Fruit fly (Drosophila melanogaster) whole organism, embryonic: ENCODE results near the gene CG17283.
A peak's percentile ranks its signal among the peaks of the same experiment; 100 is the strongest.

ENCODE experiments used
- Adf1 ChIP-seq: fragments of 200-800 bp; sonication (Bioruptor generic); IDR thresholded peaks from 2 replicates; pipeline ENCODE4 v1.3.6; 2022; ENCODE audit warnings: missing biosample characterization, missing genetic modification characterization
- CG10543 ChIP-seq: fragments of 200-800 bp; sonication (Bioruptor generic); optimal IDR thresholded peaks from 3 replicates; lab custom pipeline; 2017; ENCODE audit warnings: missing biosample characterization, mild to moderate bottlenecking, missing genetic modification characterization, moderate library complexity
- CG12155 ChIP-seq: fragments of 200-800 bp; sonication (Bioruptor generic); optimal IDR thresholded peaks from 3 replicates; lab custom pipeline; 2016; ENCODE audit warnings: missing biosample characterization, missing genetic modification characterization
- CG14441 ChIP-seq: fragments of 200-800 bp; sonication (Bioruptor generic); IDR thresholded peaks from 2 replicates; pipeline ENCODE4 v1.3.6; 2022; ENCODE audit warnings: missing biosample characterization, missing genetic modification characterization
- CG14667 ChIP-seq: fragments of 200-800 bp; sonication (Bioruptor generic); IDR thresholded peaks from 2 replicates; pipeline ENCODE4 v1.3.6; 2022; ENCODE audit warnings: missing biosample characterization, missing genetic modification characterization
- CG1529 ChIP-seq: fragments of 200-800 bp; sonication (Bioruptor generic); optimal IDR thresholded peaks from 3 replicates; lab custom pipeline; 2018; ENCODE audit warnings: missing biosample characterization, missing genetic modification characterization
- CG17328 ChIP-seq: fragments of 200-800 bp; sonication (Bioruptor generic); IDR thresholded peaks from 2 replicates; pipeline ENCODE4 v1.3.6; 2022; ENCODE audit warnings: missing biosample characterization, missing genetic modification characterization
- CG2202 ChIP-seq: fragments of 200-800 bp; sonication (Bioruptor generic); optimal IDR thresholded peaks from 2 replicates; lab custom pipeline; 2018; ENCODE audit warnings: missing biosample characterization, mild to moderate bottlenecking, missing genetic modification characterization
- CG2712 ChIP-seq: fragments of 200-800 bp; optimal IDR thresholded peaks from 3 replicates; lab custom pipeline; 2019; ENCODE audit warnings: missing biosample characterization, mild to moderate bottlenecking, missing genetic modification characterization, moderate library complexity
- CG31224 ChIP-seq: fragments of 200-800 bp; sonication (Bioruptor generic); IDR thresholded peaks from 2 replicates; pipeline ENCODE4 v1.3.6; 2022; ENCODE audit warnings: missing biosample characterization, missing genetic modification characterization
- CG3838 ChIP-seq: fragments of 200-800 bp; sonication (Bioruptor generic); optimal IDR thresholded peaks from 3 replicates; lab custom pipeline; 2016; ENCODE audit warnings: missing biosample characterization, missing genetic modification characterization
- CG6175 ChIP-seq: fragments of 200-800 bp; sonication (Bioruptor generic); IDR thresholded peaks from 3 replicates; pipeline ENCODE4 v1.3.6; 2022; ENCODE audit warnings: missing biosample characterization, missing genetic modification characterization
- CG6654 ChIP-seq: fragments of 200-800 bp; sonication (Bioruptor generic); optimal IDR thresholded peaks from 2 replicates; lab custom pipeline; 2017; ENCODE audit warnings: missing biosample characterization, mild to moderate bottlenecking, missing genetic modification characterization
- CG6689 ChIP-seq: fragments of 200-800 bp; sonication (Bioruptor generic); IDR thresholded peaks from 2 replicates; pipeline ENCODE4 v1.3.6; 2022; ENCODE audit warnings: missing biosample characterization, missing genetic modification characterization
- CG8478 ChIP-seq: fragments of >200 bp; optimal IDR thresholded peaks from 2 replicates; lab custom pipeline; 2018
- E2f2 ChIP-seq: fragments of 200-800 bp; sonication (Bioruptor generic); IDR thresholded peaks from 2 replicates; pipeline ENCODE4 v1.3.6; 2022; ENCODE audit warnings: missing biosample characterization, missing genetic modification characterization
- H15 ChIP-seq: fragments of 200-800 bp; sonication (Bioruptor generic); IDR thresholded peaks from 3 replicates; pipeline ENCODE4 v1.3.6; 2022; ENCODE audit warnings: missing biosample characterization, missing genetic modification characterization
- Hr39 ChIP-seq: fragments of >200 bp; optimal IDR thresholded peaks from 2 replicates; lab custom pipeline; 2017
- Jarid2 ChIP-seq: fragments of 200-800 bp; sonication (Bioruptor generic); optimal IDR thresholded peaks from 3 replicates; lab custom pipeline; 2017; ENCODE audit warnings: mild to moderate bottlenecking, missing biosample characterization, missing genetic modification reagents, missing genetic modification characterization
- TFAM ChIP-seq: fragments of 200-800 bp; sonication (Bioruptor generic); optimal IDR thresholded peaks from 2 replicates; lab custom pipeline; 2017; ENCODE audit warnings: missing biosample characterization, missing genetic modification characterization, inconsistent platforms
- Trl ChIP-seq, 3 experiments: fragments of >200 bp in 2 of 3; fragments of 200-800 bp in 1 of 3; sonication (Bioruptor generic) in 1 of 3; optimal IDR thresholded peaks; 2 replicates in 1 of 3; 3 replicates in 2 of 3; lab custom pipeline; 2016 to 2017; ENCODE audit warnings: missing biosample characterization in 1 of 3, missing genetic modification characterization in 1 of 3
- YL-1 ChIP-seq: fragments of 200-800 bp; sonication (Bioruptor generic); optimal IDR thresholded peaks from 3 replicates; lab custom pipeline; 2017; ENCODE audit warnings: missing biosample characterization, mild to moderate bottlenecking, missing genetic modification characterization
- bbx ChIP-seq: fragments of 200-800 bp; sonication (Bioruptor generic); IDR thresholded peaks from 2 replicates; pipeline ENCODE4 v1.3.6; 2022; ENCODE audit warnings: missing biosample characterization, missing genetic modification characterization; ENCODE audit not compliant: partially characterized antibody
- chinmo ChIP-seq: fragments of 200-800 bp; sonication (Bioruptor generic); IDR thresholded peaks from 4 replicates; pipeline ENCODE4 v1.3.6; 2022; ENCODE audit warnings: missing biosample characterization, missing genetic modification characterization; ENCODE audit not compliant: partially characterized antibody
- chn ChIP-seq: fragments of 200-800 bp; sonication (Bioruptor generic); optimal IDR thresholded peaks from 2 replicates; lab custom pipeline; 2016; ENCODE audit warnings: missing biosample characterization, missing genetic modification characterization
- crc ChIP-seq: fragments of 200-800 bp; sonication (Bioruptor generic); optimal IDR thresholded peaks from 2 replicates; lab custom pipeline; 2016; ENCODE audit warnings: missing biosample characterization, missing genetic modification characterization
- da ChIP-seq: fragments of 200-800 bp; sonication (Bioruptor generic); optimal IDR thresholded peaks from 2 replicates; lab custom pipeline; 2016; ENCODE audit warnings: missing biosample characterization, missing genetic modification characterization
- kay ChIP-seq: fragments of 200-800 bp; sonication (Bioruptor generic); optimal IDR thresholded peaks from 2 replicates; lab custom pipeline; 2016; ENCODE audit warnings: missing biosample characterization, missing genetic modification characterization
- lilli ChIP-seq: fragments of 200-800 bp; sonication (Bioruptor generic); optimal IDR thresholded peaks from 3 replicates; lab custom pipeline; 2016; ENCODE audit warnings: missing biosample characterization, missing genetic modification characterization
- lola ChIP-seq, 3 experiments: fragments of >200 bp in 2 of 3; fragments of 200-800 bp in 1 of 3; sonication (Bioruptor generic) in 1 of 3; optimal IDR thresholded peaks; 2 replicates each; lab custom pipeline; 2017 to 2019; ENCODE audit warnings: missing biosample characterization in 3 of 3, missing genetic modification characterization in 3 of 3, mild to moderate bottlenecking in 1 of 3, moderate library complexity in 1 of 3
- lov ChIP-seq, 2 experiments: fragments of 200-800 bp in 1 of 2; fragments of >200 bp in 1 of 2; sonication (Bioruptor generic) in 1 of 2; IDR thresholded peaks in 1 of 2; optimal IDR thresholded peaks in 1 of 2; 2 replicates in 1 of 2; 3 replicates in 1 of 2; pipeline versions ENCODE4 v1.3.6 to Lab custom; 2017 to 2022; ENCODE audit warnings: missing biosample characterization in 1 of 2, missing genetic modification characterization in 1 of 2
- luna ChIP-seq: fragments of 200-800 bp; sonication (Bioruptor generic); optimal IDR thresholded peaks from 2 replicates; lab custom pipeline; 2016; ENCODE audit warnings: missing biosample characterization, missing genetic modification characterization
- onecut ChIP-seq: fragments of 200-800 bp; sonication (Bioruptor generic); IDR thresholded peaks from 2 replicates; pipeline ENCODE4 v1.3.6; 2022; ENCODE audit warnings: missing biosample characterization, missing genetic modification characterization
- pho ChIP-seq: fragments of 200-800 bp; sonication (Bioruptor generic); optimal IDR thresholded peaks from 2 replicates; lab custom pipeline; 2016; ENCODE audit warnings: missing biosample characterization, missing genetic modification characterization
- seq ChIP-seq: fragments of 200-800 bp; sonication (Bioruptor generic); IDR thresholded peaks from 2 replicates; pipeline ENCODE4 v1.3.6; 2022; ENCODE audit warnings: missing biosample characterization, missing genetic modification characterization
- sob ChIP-seq: fragments of 200-800 bp; sonication (Bioruptor generic); IDR thresholded peaks from 2 replicates; pipeline ENCODE4 v1.3.6; 2022; ENCODE audit warnings: missing biosample characterization, missing genetic modification characterization
- tap ChIP-seq: fragments of 200-800 bp; optimal IDR thresholded peaks from 3 replicates; lab custom pipeline; 2019; ENCODE audit warnings: missing biosample characterization, mild to moderate bottlenecking, missing genetic modification characterization, moderate library complexity
- tin ChIP-seq: fragments of 200-800 bp; sonication (Bioruptor generic); optimal IDR thresholded peaks from 3 replicates; lab custom pipeline; 2016; ENCODE audit warnings: missing biosample characterization, missing genetic modification characterization
- tup ChIP-seq: fragments of 200-800 bp; sonication (Bioruptor generic); optimal IDR thresholded peaks from 2 replicates; lab custom pipeline; 2016; ENCODE audit warnings: missing biosample characterization, mild to moderate bottlenecking, missing genetic modification characterization, moderate library complexity
- usp ChIP-seq: fragments of >200 bp; optimal IDR thresholded peaks from 2 replicates; lab custom pipeline; 2017; ENCODE audit warnings: missing biosample characterization, missing genetic modification characterization
- z ChIP-seq: fragments of 200-800 bp; sonication (Bioruptor generic); IDR thresholded peaks from 3 replicates; pipeline ENCODE4 v1.3.6; 2022; ENCODE audit warnings: missing biosample characterization, missing genetic modification characterization
- zen2 ChIP-seq: fragments of 200-800 bp; sonication (Bioruptor generic); IDR thresholded peaks from 3 replicates; pipeline ENCODE4 v1.3.6; 2022; ENCODE audit warnings: missing biosample characterization, missing genetic modification characterization; ENCODE audit not compliant: partially characterized antibody
- zfh1 ChIP-seq: fragments of 200-800 bp; sonication (Bioruptor generic); IDR thresholded peaks from 3 replicates; pipeline ENCODE4 v1.3.6; 2022; ENCODE audit warnings: missing biosample characterization, missing genetic modification characterization

Gene CG17283

DNA sequence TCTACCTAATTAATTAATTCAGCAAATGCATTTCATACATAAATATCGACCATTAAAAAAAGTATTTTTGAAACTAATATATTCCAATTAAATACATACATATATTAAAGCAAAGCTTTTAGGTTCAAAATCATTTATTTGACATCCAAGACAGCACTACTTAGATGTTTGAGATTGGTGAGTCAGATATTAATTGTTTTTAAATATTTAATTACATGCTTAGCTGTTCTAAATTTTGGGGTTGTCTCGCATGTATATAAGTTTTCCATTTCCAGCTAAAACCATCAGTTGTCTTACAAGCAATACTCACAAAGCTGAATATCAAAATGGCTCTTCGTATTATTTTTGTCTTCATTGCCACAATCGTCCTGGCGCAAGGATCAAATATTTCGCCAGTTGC is 10.8 kb downstream of the CG17283 start, which contains the start of gene CG42834:
CG42834 (plus strand) TSS at position 301 of the 400 bp plus-strand sequence.
- no peak for TF ChIP-seq da (GFP tag; lab: Kevin White, UChicago)
- no peak for TF ChIP-seq pho (GFP tag; lab: Kevin White, UChicago)
- no peak for TF ChIP-seq CG14441 (GFP tag; lab: Robert Waterston, UW)
- TF ChIP-seq lilli = no peak
- TF ChIP-seq CG2202 (tag; lab: Kevin White, UChicago) = no peak
- TF ChIP-seq CG17328 (GFP tag; lab: Robert Waterston, UW) = no peak
- no peak for TF ChIP-seq CG14667 (GFP tag; lab: Robert Waterston, UW)
- no peak for TF ChIP-seq E2f2
- no peak for TF ChIP-seq CG6689 (GFP tag; lab: Robert Waterston, UW)
- no peak for TF ChIP-seq CG6654 (GFP tag; lab: Kevin White, UChicago)
- no peak for TF ChIP-seq tap (tag; lab: Kevin White, UChicago)
- no peak for TF ChIP-seq tup (GFP tag; lab: Kevin White, UChicago)
- no peak for TF ChIP-seq CG10543
- TF ChIP-seq CG3838 (GFP tag; lab: Kevin White, UChicago) = no peak

DNA sequence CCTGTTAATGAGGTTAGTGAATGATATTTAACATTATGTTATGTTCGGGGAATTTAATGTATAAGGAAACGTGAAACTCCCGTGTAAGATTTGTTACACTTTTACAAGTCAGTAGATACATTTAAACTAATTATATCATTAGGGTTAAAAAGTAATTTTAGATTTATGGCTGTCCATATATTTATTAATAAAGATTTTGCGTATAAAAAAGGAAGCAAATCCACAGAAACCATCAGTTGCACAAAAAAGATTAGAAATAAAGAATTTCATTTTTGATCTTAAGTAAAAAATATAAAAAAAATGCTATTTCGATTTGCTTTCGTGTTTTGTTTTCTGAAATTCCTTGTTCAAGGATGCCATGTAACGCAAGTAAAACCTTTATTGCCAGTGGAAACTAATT is 12.7 kb downstream of the CG17283 start, which contains the start of gene CG42835:
CG42835 (plus strand) TSS at position 301 of the 400 bp plus-strand sequence.
- no peak for TF ChIP-seq crc (GFP tag; lab: Kevin White, UChicago)
- TF ChIP-seq kay (GFP tag; lab: Kevin White, UChicago) = no peak
- TF ChIP-seq Trl (optimal IDR thresholded peaks at IDR 0.05; lab: Kevin White, UChicago) = no peak
- no peak for TF ChIP-seq Trl (GFP tag; optimal IDR thresholded peaks at IDR 0.05; lab: Kevin White, UChicago)
- no peak for TF ChIP-seq CG8478 (lab: Kevin White, UChicago)
- TF ChIP-seq luna (GFP tag; lab: Kevin White, UChicago) = no peak
- no peak for TF ChIP-seq TFAM (GFP tag; lab: Kevin White, UChicago)
- TF ChIP-seq tin = no peak
- TF ChIP-seq usp (GFP tag; lab: Kevin White, UChicago) = no peak
- no peak for TF ChIP-seq chn (GFP tag; lab: Kevin White, UChicago)
- TF ChIP-seq CG6175 = no peak
- no peak for TF ChIP-seq CG2712 (tag; lab: Kevin White, UChicago)

DNA sequence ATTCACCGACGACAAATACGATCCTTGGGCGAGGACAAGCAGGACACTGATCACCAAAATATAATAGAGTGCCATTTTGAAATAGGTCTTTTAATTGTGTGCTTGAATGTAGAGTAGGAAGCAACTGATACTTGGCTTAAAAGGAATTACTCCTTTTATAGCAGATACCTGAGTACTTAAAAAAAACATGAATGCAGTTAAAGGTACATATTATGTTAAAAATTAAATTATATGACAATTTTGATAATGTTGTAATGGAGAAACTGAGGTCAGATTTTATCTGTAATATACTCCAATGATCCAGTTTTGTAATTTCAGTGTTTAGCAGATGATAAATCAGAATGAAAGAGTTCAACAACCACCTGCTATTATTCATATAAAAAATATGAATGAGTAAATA is 14.4 kb downstream of the CG17283 start, which contains the start of gene CG14332:
CG14332 (minus strand) TSS at position 101 of the 400 bp plus-strand sequence.
- TF ChIP-seq sob (no peak), seq (GFP tag; lab: Robert Waterston, UW) (no peak), onecut (GFP tag; lab: Robert Waterston, UW) (no peak), CG12155 (GFP tag; lab: Kevin White, UChicago) (no peak), zfh1 (GFP tag; lab: Robert Waterston, UW) (no peak), CG31224 (no peak), YL-1 (GFP tag; lab: Kevin White, UChicago) (no peak), Hr39 (lab: Kevin White, UChicago) (no peak), lov (optimal IDR thresholded peaks at IDR 0.05; lab: Kevin White, UChicago) (no peak), lov (GFP tag; IDR thresholded peaks at IDR 0.05; lab: Robert Waterston, UW) (no peak)

DNA sequence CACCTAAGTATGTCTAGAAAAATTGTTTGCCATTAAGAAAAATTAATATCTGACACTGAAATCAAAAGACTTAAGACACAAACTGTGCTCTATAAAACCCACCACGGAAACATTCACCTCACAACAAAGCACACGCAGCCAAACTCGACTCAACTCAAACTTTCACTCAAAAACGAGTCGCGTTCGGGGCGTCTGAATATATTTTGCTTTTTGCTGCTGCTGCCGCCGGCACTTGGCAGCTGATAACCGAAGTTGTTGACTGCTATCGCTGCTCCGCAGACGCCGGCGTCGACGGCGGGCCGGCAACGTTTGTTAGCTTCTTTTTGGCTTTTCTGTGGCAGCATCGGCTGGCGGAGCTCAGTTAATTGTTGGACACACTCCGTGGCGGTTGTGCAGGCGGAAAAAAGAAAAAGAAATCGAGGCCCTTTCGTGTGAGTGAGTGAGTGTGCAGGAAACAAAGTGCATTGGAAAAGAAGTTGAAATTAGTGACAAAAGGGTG is 17.8 kb downstream of the CG17283 start, which contains the start of gene cysu:
cysu (plus strand) TSS at position 352 of the 499 bp plus-strand sequence.
- TF ChIP-seq zen2 (GFP tag; lab: Robert Waterston, UW) (peak; percentile 44; the same call in 1 of the 3 replicates), z (GFP tag; lab: Robert Waterston, UW) (peak; percentile 95), H15 (no peak), chinmo (peak; percentile 82; the same call in 1 of the 4 replicates), CG6175 (peak; percentile 63; the same call in 2 of the 3 replicates), bbx (GFP tag; lab: Robert Waterston, UW) (no peak), Jarid2 (GFP tag; lab: Kevin White, UChicago) (peak; percentile 58), CG1529 (GFP tag; lab: Kevin White, UChicago) (no peak), lola (GFP tag; optimal IDR thresholded peaks at IDR 0.05; lab: Kevin White, UChicago) (no peak), Hr39 (lab: Kevin White, UChicago) (no peak), Adf1 (GFP tag; lab: Robert Waterston, UW) (peak; percentile 87)
- TF ChIP-seq, all 482 proteins: peak for 6
